Fruit fly (Drosophila melanogaster) S2 (cell line): ENCODE data around the gene CG9498.

Source experiments
- CG8478 ChIP-seq: fragments of >200 bp; optimal IDR thresholded peaks from 2 replicates; lab custom pipeline; 2018
- CTCF ChIP-seq, 2 experiments: fragments of >200 bp; optimal IDR thresholded peaks; 2 replicates each; lab custom pipeline; 2018

- TF ChIP-seq CG8478 (lab: Kevin White, UChicago) (no peak), CTCF (optimal IDR thresholded peaks at IDR 0.05; lab: Kevin White, UChicago) (no peak)
Observed at dm6 chr2L:6351809-6352182, 962 bp upstream of the CG9498 start.
